Fruit fly (Drosophila melanogaster) whole organism, embryonic: ENCODE results near the gene ZnT35C.

Experiments
- Aef1 ChIP-seq: fragments of 200-800 bp; sonication (Bioruptor generic); IDR thresholded peaks from 3 replicates; pipeline ENCODE4 v1.3.6; 2022; ENCODE audit warnings: missing biosample characterization, missing genetic modification characterization
- CG10543 ChIP-seq: fragments of 200-800 bp; sonication (Bioruptor generic); optimal IDR thresholded peaks from 3 replicates; lab custom pipeline; 2017; ENCODE audit warnings: missing biosample characterization, mild to moderate bottlenecking, missing genetic modification characterization, moderate library complexity
- CG11456 ChIP-seq: fragments of 200-800 bp; sonication (Bioruptor generic); IDR thresholded peaks from 3 replicates; pipeline ENCODE4 v1.3.6; 2022; ENCODE audit warnings: missing biosample characterization, missing genetic modification characterization
- CG11504 ChIP-seq: fragments of 200-800 bp; sonication (Bioruptor generic); optimal IDR thresholded peaks from 3 replicates; lab custom pipeline; 2019; ENCODE audit warnings: missing biosample characterization, mild to moderate bottlenecking, missing genetic modification characterization, moderate library complexity
- CG12071 ChIP-seq: fragments of 200-800 bp; sonication (Bioruptor generic); optimal IDR thresholded peaks from 3 replicates; lab custom pipeline; 2018; ENCODE audit warnings: missing biosample characterization, mild to moderate bottlenecking, missing genetic modification characterization
- CG14050 ChIP-seq: fragments of 200-800 bp; sonication (Bioruptor generic); IDR thresholded peaks from 3 replicates; pipeline ENCODE4 v1.3.6; 2022; ENCODE audit warnings: missing biosample characterization, missing genetic modification characterization
- CG14441 ChIP-seq: fragments of 200-800 bp; sonication (Bioruptor generic); IDR thresholded peaks from 2 replicates; pipeline ENCODE4 v1.3.6; 2022; ENCODE audit warnings: missing biosample characterization, missing genetic modification characterization
- CG14860 ChIP-seq: fragments of 200-800 bp; sonication (Bioruptor generic); IDR thresholded peaks from 3 replicates; pipeline ENCODE4 v1.3.6; 2022; ENCODE audit warnings: missing biosample characterization, missing genetic modification characterization; ENCODE audit not compliant: partially characterized antibody
- CG15514 ChIP-seq: fragments of 200-800 bp; sonication (Bioruptor generic); optimal IDR thresholded peaks from 3 replicates; lab custom pipeline; 2017; ENCODE audit warnings: missing biosample characterization, missing genetic modification characterization, mild to moderate bottlenecking, moderate library complexity, missing genetic modification reagents
- CG17829 ChIP-seq: fragments of 200-800 bp; optimal IDR thresholded peaks from 2 replicates; lab custom pipeline; 2019; ENCODE audit warnings: missing biosample characterization, mild to moderate bottlenecking, missing genetic modification characterization, moderate library complexity
- CG34376 ChIP-seq: fragments of 200-800 bp; sonication (Bioruptor generic); optimal IDR thresholded peaks from 2 replicates; lab custom pipeline; 2018; ENCODE audit warnings: missing biosample characterization, mild to moderate bottlenecking, missing genetic modification characterization
- CG3995 ChIP-seq: fragments of 200-800 bp; sonication (Bioruptor generic); optimal IDR thresholded peaks from 3 replicates; lab custom pipeline; 2016; ENCODE audit warnings: missing biosample characterization, missing genetic modification characterization
- CG4328 ChIP-seq: fragments of 200-800 bp; sonication (Bioruptor generic); optimal IDR thresholded peaks from 3 replicates; lab custom pipeline; 2017; ENCODE audit warnings: missing biosample characterization, missing genetic modification reagents, missing genetic modification characterization
- CG4404 ChIP-seq: fragments of 200-800 bp; sonication (Bioruptor generic); IDR thresholded peaks from 2 replicates; pipeline ENCODE4 v1.3.6; 2022; ENCODE audit warnings: missing biosample characterization, missing genetic modification characterization
- CG9876 ChIP-seq: fragments of 200-800 bp; sonication (Bioruptor generic); optimal IDR thresholded peaks from 2 replicates; lab custom pipeline; 2016; ENCODE audit warnings: missing biosample characterization, missing genetic modification characterization
- Dp ChIP-seq: fragments of 200-800 bp; sonication (Bioruptor generic); optimal IDR thresholded peaks from 2 replicates; lab custom pipeline; 2018; ENCODE audit warnings: missing biosample characterization, mild to moderate bottlenecking, missing genetic modification characterization, moderate library complexity
- E2f1 ChIP-seq: fragments of 200-800 bp; sonication (Bioruptor generic); IDR thresholded peaks from 2 replicates; pipeline ENCODE4 v1.3.6; 2022; ENCODE audit warnings: missing biosample characterization, missing genetic modification characterization
- E2f2 ChIP-seq: fragments of 200-800 bp; sonication (Bioruptor generic); IDR thresholded peaks from 2 replicates; pipeline ENCODE4 v1.3.6; 2022; ENCODE audit warnings: missing biosample characterization, missing genetic modification characterization
- Ets97D ChIP-seq: fragments of 200-800 bp; sonication (Bioruptor generic); optimal IDR thresholded peaks from 3 replicates; lab custom pipeline; 2016; ENCODE audit warnings: missing biosample characterization, missing genetic modification characterization
- GATAe ChIP-seq: fragments of 200-800 bp; sonication (Bioruptor generic); conservative IDR thresholded peaks from 2 replicates; pipeline ENCODE4 v1.3.6; 2022; ENCODE audit warnings: missing biosample characterization, missing genetic modification characterization
- HLH4C ChIP-seq: fragments of 200-800 bp; sonication (Bioruptor generic); IDR thresholded peaks from 3 replicates; pipeline ENCODE4 v1.3.6; 2022; ENCODE audit warnings: missing biosample characterization, missing genetic modification characterization; ENCODE audit not compliant: partially characterized antibody
- HmgZ ChIP-seq: fragments of 200-800 bp; sonication (Bioruptor generic); optimal IDR thresholded peaks from 2 replicates; lab custom pipeline; 2018; ENCODE audit warnings: missing biosample characterization, mild to moderate bottlenecking, missing genetic modification characterization
- Hmr ChIP-seq: fragments of 200-800 bp; sonication (Bioruptor generic); optimal IDR thresholded peaks from 3 replicates; lab custom pipeline; 2017; ENCODE audit warnings: mild to moderate bottlenecking, missing biosample characterization, missing genetic modification reagents, missing genetic modification characterization
- Hr3 ChIP-seq: fragments of 200-800 bp; sonication (Bioruptor generic); optimal IDR thresholded peaks from 3 replicates; lab custom pipeline; 2016; ENCODE audit warnings: missing biosample characterization, missing genetic modification characterization
- Mad ChIP-seq: fragments of 200-800 bp; sonication (Bioruptor generic); optimal IDR thresholded peaks from 2 replicates; lab custom pipeline; 2016; ENCODE audit warnings: missing biosample characterization, missing genetic modification characterization
- Nf-YB ChIP-seq: fragments of 200-800 bp; sonication (Bioruptor generic); optimal IDR thresholded peaks from 3 replicates; lab custom pipeline; 2019; ENCODE audit warnings: missing biosample characterization, mild to moderate bottlenecking, missing genetic modification characterization, moderate library complexity
- Optix ChIP-seq: fragments of 200-800 bp; sonication (Bioruptor generic); IDR thresholded peaks from 3 replicates; pipeline ENCODE4 v1.3.6; 2022; ENCODE audit warnings: missing biosample characterization, missing genetic modification characterization
- ara ChIP-seq: fragments of 200-800 bp; sonication (Bioruptor generic); IDR thresholded peaks from 2 replicates; pipeline ENCODE4 v1.3.6; 2022; ENCODE audit warnings: missing biosample characterization, missing genetic modification characterization
- cad ChIP-seq: fragments of >200 bp; optimal IDR thresholded peaks from 2 replicates; lab custom pipeline; 2017; ENCODE audit warnings: missing biosample characterization, missing genetic modification characterization
- ci ChIP-seq: fragments of 200-800 bp; sonication (Bioruptor generic); IDR thresholded peaks from 3 replicates; pipeline ENCODE4 v1.3.6; 2022; ENCODE audit warnings: missing biosample characterization, missing genetic modification characterization
- crp ChIP-seq, 2 experiments: fragments of 200-800 bp; sonication (Bioruptor generic); optimal IDR thresholded peaks; 2 replicates in 1 of 2; 3 replicates in 1 of 2; lab custom pipeline; 2017; ENCODE audit warnings: missing biosample characterization in 2 of 2, missing genetic modification characterization in 2 of 2, mild to moderate bottlenecking in 1 of 2, moderate library complexity in 1 of 2
- en ChIP-seq: fragments of 200-800 bp; sonication (Bioruptor generic); optimal IDR thresholded peaks from 2 replicates; lab custom pipeline; 2016; ENCODE audit warnings: missing biosample characterization, missing genetic modification characterization
- exex ChIP-seq: fragments of 200-800 bp; sonication (Bioruptor generic); optimal IDR thresholded peaks from 4 replicates; lab custom pipeline; 2018; ENCODE audit warnings: missing biosample characterization, mild to moderate bottlenecking, missing genetic modification characterization, moderate library complexity
- fd102C ChIP-seq: fragments of 200-800 bp; sonication (Bioruptor generic); optimal IDR thresholded peaks from 2 replicates; lab custom pipeline; 2018; ENCODE audit warnings: missing biosample characterization, mild to moderate bottlenecking, missing genetic modification characterization, moderate library complexity
- fd64A ChIP-seq: fragments of 200-800 bp; sonication (Bioruptor generic); optimal IDR thresholded peaks from 3 replicates; lab custom pipeline; 2018; ENCODE audit warnings: missing biosample characterization, mild to moderate bottlenecking, missing genetic modification characterization
- grau ChIP-seq: fragments of 200-800 bp; optimal IDR thresholded peaks from 3 replicates; lab custom pipeline; 2019; ENCODE audit warnings: missing biosample characterization, mild to moderate bottlenecking, missing genetic modification characterization, moderate library complexity
- grn ChIP-seq: fragments of 200-800 bp; sonication (Bioruptor generic); optimal IDR thresholded peaks from 3 replicates; lab custom pipeline; 2017; ENCODE audit warnings: missing biosample characterization, missing genetic modification characterization
- h ChIP-seq: fragments of >200 bp; optimal IDR thresholded peaks from 2 replicates; lab custom pipeline; 2017
- hb ChIP-seq: fragments of 200-800 bp; sonication (Bioruptor generic); IDR thresholded peaks from 3 replicates; pipeline ENCODE4 v1.3.6; 2022; ENCODE audit warnings: missing biosample characterization, missing genetic modification characterization; ENCODE audit not compliant: partially characterized antibody
- her ChIP-seq: fragments of 200-800 bp; sonication (Bioruptor generic); optimal IDR thresholded peaks from 2 replicates; lab custom pipeline; 2016; ENCODE audit warnings: missing biosample characterization, missing genetic modification characterization
- lbe ChIP-seq: fragments of 200-800 bp; sonication (Bioruptor generic); optimal IDR thresholded peaks from 2 replicates; lab custom pipeline; 2016; ENCODE audit warnings: missing biosample characterization, mild to moderate bottlenecking, missing genetic modification characterization
- mirr ChIP-seq: fragments of 200-800 bp; sonication (Bioruptor generic); optimal IDR thresholded peaks from 3 replicates; lab custom pipeline; 2018; ENCODE audit warnings: missing biosample characterization, mild to moderate bottlenecking, missing genetic modification characterization
- pzg ChIP-seq: fragments of 200-800 bp; sonication (Bioruptor generic); optimal IDR thresholded peaks from 3 replicates; lab custom pipeline; 2018; ENCODE audit warnings: missing biosample characterization, mild to moderate bottlenecking, missing genetic modification characterization, moderate library complexity
- ranshi ChIP-seq: fragments of 200-800 bp; sonication (Bioruptor generic); IDR thresholded peaks from 2 replicates; pipeline ENCODE4 v1.3.6; 2022; ENCODE audit warnings: missing biosample characterization, missing genetic modification characterization
- sens ChIP-seq: fragments of 200-800 bp; sonication (Bioruptor generic); peaks from one replicate; lab custom pipeline; 2016; ENCODE audit warnings: missing biosample characterization, missing genetic modification characterization
- sisA ChIP-seq: fragments of 200-800 bp; sonication (Bioruptor generic); IDR thresholded peaks from 2 replicates; pipeline ENCODE4 v1.3.6; 2022; ENCODE audit warnings: missing biosample characterization, missing genetic modification characterization
- trh ChIP-seq: fragments of 200-800 bp; sonication (Bioruptor generic); optimal IDR thresholded peaks from 2 replicates; lab custom pipeline; 2016; ENCODE audit warnings: missing biosample characterization, missing genetic modification characterization
- z ChIP-seq: fragments of 200-800 bp; sonication (Bioruptor generic); IDR thresholded peaks from 3 replicates; pipeline ENCODE4 v1.3.6; 2022; ENCODE audit warnings: missing biosample characterization, missing genetic modification characterization
- zen ChIP-seq: fragments of 200-800 bp; sonication (Bioruptor generic); optimal IDR thresholded peaks from 3 replicates; lab custom pipeline; 2018; ENCODE audit warnings: missing biosample characterization, mild to moderate bottlenecking, missing genetic modification characterization, moderate library complexity

ZnT35C gene

DNA sequence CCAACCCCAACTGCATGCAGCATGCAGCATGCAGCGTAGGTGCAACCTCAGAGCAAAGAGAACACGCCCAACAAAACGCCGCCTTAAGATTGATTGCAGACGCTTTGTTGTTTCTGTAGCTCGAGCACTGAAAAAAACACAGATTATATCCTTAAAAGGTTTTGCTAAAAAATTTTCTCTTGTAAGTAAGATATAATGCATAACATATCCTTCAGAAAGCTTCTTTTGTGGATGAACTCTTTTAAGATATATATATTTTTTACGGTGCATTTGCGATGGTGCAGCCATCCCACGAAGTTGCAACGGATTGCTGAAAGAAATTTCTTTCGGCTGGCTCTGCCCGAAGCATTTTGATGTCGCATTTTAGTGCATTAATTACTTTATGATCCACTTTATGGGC, 28.3 kb upstream of the ZnT35C start (continued):
- TF ChIP-seq Hr3: no peak
- no peak for TF ChIP-seq en (GFP tag; lab: Kevin White, UChicago)
- TF ChIP-seq ci (GFP tag; lab: Robert Waterston, UW): peak; percentile 35; the same call in 1 of the 3 replicates
- TF ChIP-seq Optix: no peak
- TF ChIP-seq lbe (GFP tag; lab: Kevin White, UChicago): peak; percentile 20
- TF ChIP-seq CG11456 (GFP tag; lab: Robert Waterston, UW): no peak
- TF ChIP-seq pzg (GFP tag; lab: Kevin White, UChicago): no peak
- TF ChIP-seq CG11504 (tag; lab: Kevin White, UChicago): peak; percentile 0
- no peak for TF ChIP-seq fd102C (GFP tag; lab: Kevin White, UChicago)
- no peak for TF ChIP-seq CG17829 (tag; lab: Kevin White, UChicago)
- TF ChIP-seq zen: peak; percentile 14
- TF ChIP-seq fd64A (GFP tag; lab: Kevin White, UChicago): no peak
- TF ChIP-seq Ets97D: no peak
- no peak for TF ChIP-seq hb (GFP tag; lab: Robert Waterston, UW)
- TF ChIP-seq sens (GFP tag; lab: Kevin White, UChicago): peak; percentile 60
- TF ChIP-seq CG9876 (GFP tag; lab: Kevin White, UChicago): no peak
- no peak for TF ChIP-seq HLH4C (GFP tag; lab: Robert Waterston, UW)
- TF ChIP-seq z (GFP tag; lab: Robert Waterston, UW): no peak
- no peak for TF ChIP-seq trh
- 0 out of 2 replicates have a peak, but pooled peaks have one; percentile 24 for TF ChIP-seq ara (GFP tag; lab: Robert Waterston, UW)
- no peak for TF ChIP-seq h
- no peak for TF ChIP-seq her (GFP tag; lab: Kevin White, UChicago)
- TF ChIP-seq sisA: 0 out of 2 replicates have a peak, but pooled peaks have one; percentile 11

DNA sequence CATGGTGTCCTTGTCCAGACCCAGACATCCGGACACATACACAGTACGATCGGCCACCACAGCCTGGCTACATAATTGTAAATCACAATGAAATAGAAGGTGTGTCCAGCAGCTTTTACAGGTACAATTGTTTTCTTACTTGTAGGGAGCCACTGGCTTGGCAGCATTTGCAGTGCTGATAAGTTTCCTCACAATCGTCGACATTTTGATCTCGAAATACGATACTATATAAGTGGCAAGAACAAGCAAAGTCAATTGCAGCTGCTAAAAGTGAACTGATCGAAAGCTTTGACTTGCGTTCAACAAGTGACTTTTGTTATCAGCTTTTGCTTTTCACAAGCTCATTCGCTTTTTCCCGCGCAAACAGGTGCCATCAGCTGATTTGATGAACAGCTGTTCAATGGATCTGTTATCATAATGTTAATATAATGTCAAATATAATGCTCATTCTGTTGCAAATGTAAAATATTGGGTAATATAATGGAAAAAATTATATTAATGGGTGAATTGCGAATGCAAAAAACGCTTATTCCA, 27.3 kb upstream of the ZnT35C start, which contains the start of gene UK114:
Gene UK114, minus strand, starts transcription at position 309 of the 534 bp plus-strand sequence.
- TF ChIP-seq CG14050 (GFP tag; lab: Robert Waterston, UW) (no peak), E2f2 (GFP tag; lab: Robert Waterston, UW) (peak; percentile 44), lbe (GFP tag; lab: Kevin White, UChicago) (peak; percentile 20), E2f1 (GFP tag; lab: Robert Waterston, UW) (no peak), ranshi (GFP tag; lab: Robert Waterston, UW) (no peak), Dp (GFP tag; lab: Kevin White, UChicago) (peak; percentile 46), Mad (GFP tag; lab: Kevin White, UChicago) (no peak), CG4404 (GFP tag; lab: Robert Waterston, UW) (no peak), CG4328 (GFP tag; lab: Kevin White, UChicago) (no peak), CG11504 (tag; lab: Kevin White, UChicago) (peak; percentile 45), CG15514 (GFP tag; lab: Kevin White, UChicago) (no peak), CG3995 (GFP tag; lab: Kevin White, UChicago) (peak; percentile 85), crp (GFP tag; optimal IDR thresholded peaks at IDR 0.05; lab: Kevin White, UChicago) (peak in 1 of 2 experiments; percentile 81)

DNA sequence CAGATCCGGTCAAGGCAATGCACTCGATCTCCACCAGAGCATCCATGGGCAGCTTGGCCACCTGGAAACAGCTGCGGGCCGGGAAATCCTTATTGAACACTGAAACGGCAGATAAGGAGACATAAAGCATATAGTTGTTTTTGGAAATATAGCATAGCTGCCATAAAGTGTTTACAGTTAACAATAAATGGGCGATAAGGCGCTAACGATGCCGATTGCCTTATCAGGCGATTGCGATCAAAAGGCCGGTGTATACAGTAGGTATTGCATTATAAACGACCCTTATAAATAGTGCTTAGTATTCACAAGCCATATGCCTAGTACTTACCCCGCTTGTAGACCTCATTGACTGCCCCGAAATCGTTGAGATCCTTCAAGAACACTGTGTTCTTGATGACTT, 26.8 kb upstream of the ZnT35C start:
- TF ChIP-seq CG10543 (GFP tag; lab: Kevin White, UChicago): peak; percentile 2
- peak; percentile 17 for TF ChIP-seq Hmr (GFP tag; lab: Kevin White, UChicago)
- TF ChIP-seq CG12071: peak; percentile 26
- TF ChIP-seq Aef1 (GFP tag; lab: Robert Waterston, UW): peak; percentile 13; the same call in 1 of the 3 replicates
- peak; percentile 75 for TF ChIP-seq grau (tag; lab: Kevin White, UChicago)
- peak; percentile 24 for TF ChIP-seq CG15514 (GFP tag; lab: Kevin White, UChicago)
- TF ChIP-seq GATAe (GFP tag; lab: Robert Waterston, UW): peak; percentile 44; the same call in 1 of the 2 replicates
- TF ChIP-seq CG14860: 0 out of 3 replicates have a peak, but pooled peaks have one; percentile 24
- TF ChIP-seq mirr (GFP tag; lab: Kevin White, UChicago): peak; percentile 5
- peak; percentile 70 for TF ChIP-seq grn (GFP tag; lab: Kevin White, UChicago)
- peak; percentile 20 for TF ChIP-seq cad
- TF ChIP-seq Nf-YB (GFP tag; lab: Kevin White, UChicago): no peak
- peak; percentile 46 for TF ChIP-seq CG34376
- TF ChIP-seq exex: peak; percentile 90
- TF ChIP-seq CG14441: 0 out of 2 replicates have a peak, but pooled peaks have one; percentile 8
- peak; percentile 13 for TF ChIP-seq HmgZ (tag; lab: Kevin White, UChicago)
